Fruit fly (Drosophila melanogaster): ENCODE data around the gene sty.

Gene sty

DNA sequence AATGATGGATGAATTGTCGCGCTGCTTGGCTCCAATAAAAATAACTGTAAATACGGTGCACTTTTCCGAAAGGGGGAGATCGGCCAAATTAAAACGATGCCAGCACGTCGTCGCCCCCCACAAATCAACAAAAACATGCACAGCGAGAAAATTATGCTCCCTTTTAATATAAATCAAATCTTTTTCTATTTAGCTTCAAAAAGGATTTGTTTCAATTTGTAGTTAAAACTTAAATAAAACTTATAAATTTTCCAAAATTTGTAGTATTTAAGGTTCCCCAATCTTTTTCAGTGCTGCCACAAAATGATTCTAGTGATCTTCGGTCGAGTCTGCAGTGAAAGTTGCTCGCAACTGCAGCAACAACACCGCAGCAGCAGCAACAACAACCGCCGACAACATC lies 28.7 kb downstream of the sty start (continued):
- TF ChIP-seq CG3032 (tag; optimal IDR thresholded peaks at IDR 0.05): peak; percentile 93
- peak; percentile 73 for TF ChIP-seq CG8319 (GFP tag; optimal IDR thresholded peaks at IDR 0.05)
- peak; percentile 84 for TF ChIP-seq CG16779 (tag; optimal IDR thresholded peaks at IDR 0.05)
- TF ChIP-seq OdsH (GFP tag; optimal IDR thresholded peaks at IDR 0.05): peak; percentile 89
- TF ChIP-seq vri (GFP tag; optimal IDR thresholded peaks at IDR 0.05): peak; percentile 35
- peak; percentile 88 for TF ChIP-seq CG10631 (GFP tag; optimal IDR thresholded peaks at IDR 0.05)
- TF ChIP-seq Sox14 (GFP tag; optimal IDR thresholded peaks at IDR 0.05): peak; percentile 87
- TF ChIP-seq CG1621 (tag; optimal IDR thresholded peaks at IDR 0.05): peak; percentile 73
- TF ChIP-seq CG31627 (GFP tag; optimal IDR thresholded peaks at IDR 0.05): peak; percentile 68
- TF ChIP-seq svp (GFP tag): peak; percentile 85
- peak; percentile 87 for TF ChIP-seq pdm3 (GFP tag; optimal IDR thresholded peaks at IDR 0.05)
- TF ChIP-seq Sox102F (GFP tag; optimal IDR thresholded peaks at IDR 0.05): peak; percentile 77
- TF ChIP-seq Hr38 (GFP tag; optimal IDR thresholded peaks at IDR 0.05): no peak
- peak; percentile 89 for TF ChIP-seq CG6276 (GFP tag; optimal IDR thresholded peaks at IDR 0.05)
- peak; percentile 68 for TF ChIP-seq CG7368 (GFP tag; optimal IDR thresholded peaks at IDR 0.05)
- TF ChIP-seq Met (GFP tag; optimal IDR thresholded peaks at IDR 0.05): peak; percentile 79
- TF ChIP-seq Lpt (GFP tag; optimal IDR thresholded peaks at IDR 0.05): peak; percentile 81
- TF ChIP-seq lz (GFP tag; optimal IDR thresholded peaks at IDR 0.05): peak; percentile 73
- no peak for TF ChIP-seq Eip93F (GFP tag; optimal IDR thresholded peaks at IDR 0.05)
- peak; percentile 22 for TF ChIP-seq fd85E (GFP tag; optimal IDR thresholded peaks at IDR 0.05)
- peak; percentile 84 for TF ChIP-seq CG10669 (GFP tag; optimal IDR thresholded peaks at IDR 0.05)
- TF ChIP-seq salr (GFP tag; optimal IDR thresholded peaks at IDR 0.05): peak; percentile 66 to 87
- peak; percentile 84 for TF ChIP-seq spab (GFP tag; optimal IDR thresholded peaks at IDR 0.05)
- TF ChIP-seq dsx (GFP tag; optimal IDR thresholded peaks at IDR 0.05; ENCODE audit: poor library complexity, severe bottlenecking): peak; percentile 87
- peak; percentile 81 for TF ChIP-seq CG11762 (GFP tag; optimal IDR thresholded peaks at IDR 0.05; ENCODE audit: insufficient read depth)
- TF ChIP-seq CG8119 (GFP tag; IDR thresholded peaks at IDR 0.05): peak; percentile 92
- peak; percentile 59 for TF ChIP-seq Sox15 (GFP tag; optimal IDR thresholded peaks at IDR 0.05)
- TF ChIP-seq CG11294 (GFP tag; IDR thresholded peaks at IDR 0.05): peak; percentile 54; the same call in 1 of the 2 replicates

DNA sequence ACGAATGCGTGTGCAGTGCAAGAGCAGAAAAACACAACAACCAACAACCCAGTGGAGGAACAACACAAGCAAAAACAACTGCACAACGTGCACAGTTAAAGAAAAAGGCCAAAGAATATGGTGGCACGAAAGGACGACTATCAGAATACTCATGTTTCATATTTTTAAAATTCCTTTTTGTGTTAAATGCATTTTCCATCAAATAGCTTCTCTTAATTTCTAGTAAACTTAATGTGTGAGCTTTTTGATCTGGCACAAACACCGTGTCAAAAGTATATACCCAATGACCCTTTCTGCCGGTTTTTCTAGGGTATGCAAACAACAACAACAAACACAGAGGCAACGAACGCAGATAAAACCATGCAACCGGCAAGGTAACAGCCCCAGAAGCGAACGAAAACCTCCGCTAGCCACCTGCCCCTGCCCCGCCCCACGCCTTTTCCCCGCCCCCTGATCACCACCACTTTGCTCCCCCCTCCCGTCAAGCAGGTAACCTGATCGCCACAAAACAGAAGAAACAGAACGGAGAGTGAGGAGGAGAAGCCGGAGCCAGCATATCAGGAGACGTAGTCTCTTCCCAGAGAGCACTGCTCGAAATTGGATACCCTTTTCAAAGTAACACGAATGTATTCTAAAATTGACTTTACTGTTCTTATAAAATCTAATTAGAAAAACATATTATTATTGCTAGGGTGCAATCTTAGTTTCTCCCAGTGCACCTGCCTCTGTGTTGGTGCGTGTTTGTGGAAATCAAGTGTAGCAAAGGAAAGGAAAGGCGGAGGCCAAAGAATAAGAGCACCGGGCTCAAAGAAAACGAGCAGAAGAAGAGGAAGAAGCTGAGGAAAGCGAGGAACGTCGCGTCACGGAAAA lies 29.6 kb downstream of the sty start:
- TF ChIP-seq cyc (GFP tag; optimal IDR thresholded peaks at IDR 0.05) (peak; percentile 98), net (GFP tag; optimal IDR thresholded peaks at IDR 0.05) (peak; percentile 93), achi (GFP tag; optimal IDR thresholded peaks at IDR 0.05) (peak; percentile 95), CG3032 (tag; optimal IDR thresholded peaks at IDR 0.05) (peak; percentile 96), Sox14 (GFP tag; optimal IDR thresholded peaks at IDR 0.05) (peak; percentile 97), CG6792 (GFP tag; optimal IDR thresholded peaks at IDR 0.05) (peak; percentile 97), CG16779 (tag; optimal IDR thresholded peaks at IDR 0.05) (peak; percentile 87), CG3919 (GFP tag; optimal IDR thresholded peaks at IDR 0.05) (peak; percentile 98), CG8119 (GFP tag; IDR thresholded peaks at IDR 0.05) (peak; percentile 91), Ets21C (GFP tag; optimal IDR thresholded peaks at IDR 0.05) (peak; percentile 97), Smox (GFP tag; optimal IDR thresholded peaks at IDR 0.05) (peak; percentile 97), vri (GFP tag; optimal IDR thresholded peaks at IDR 0.05) (peak; percentile 95), CG6163 (GFP tag; IDR thresholded peaks at IDR 0.05) (peak; percentile 98), Sox15 (GFP tag; optimal IDR thresholded peaks at IDR 0.05) (peak; percentile 95), Hr39 (GFP tag; optimal IDR thresholded peaks at IDR 0.05) (peak; percentile 99), fkh (GFP tag; optimal IDR thresholded peaks at IDR 0.05) (peak; percentile 24), Blimp-1 (GFP tag; optimal IDR thresholded peaks at IDR 0.05) (peak; percentile 82), ss (GFP tag; optimal IDR thresholded peaks at IDR 0.05) (peak; percentile 97), topi (GFP tag; optimal IDR thresholded peaks at IDR 0.05) (peak; percentile 95), CG10631 (GFP tag; optimal IDR thresholded peaks at IDR 0.05) (peak; percentile 94), dac (GFP tag; optimal IDR thresholded peaks at IDR 0.05) (peak; percentile 85), dsx (GFP tag; optimal IDR thresholded peaks at IDR 0.05; ENCODE audit: poor library complexity, severe bottlenecking) (peak; percentile 97), CG1621 (tag; optimal IDR thresholded peaks at IDR 0.05) (peak; percentile 96), Sox102F (GFP tag; optimal IDR thresholded peaks at IDR 0.05) (peak; percentile 96), lz (GFP tag; optimal IDR thresholded peaks at IDR 0.05) (peak; percentile 94), CG4318 (GFP tag; optimal IDR thresholded peaks at IDR 0.05) (peak; percentile 85), Lpt (GFP tag; optimal IDR thresholded peaks at IDR 0.05) (peak; percentile 94), salr (GFP tag; optimal IDR thresholded peaks at IDR 0.05) (peak; percentile 92 to 98), CG32006 (GFP tag; optimal IDR thresholded peaks at IDR 0.05) (peak; percentile 95), Ets96B (tag; optimal IDR thresholded peaks at IDR 0.05) (peak; percentile 95), pdm3 (GFP tag; optimal IDR thresholded peaks at IDR 0.05) (peak; percentile 98), eg (GFP tag; IDR thresholded peaks at IDR 0.05) (peak; percentile 90)
